Worm (Caenorhabditis elegans): ENCODE results near the gene T17H7.7.

DNA sequence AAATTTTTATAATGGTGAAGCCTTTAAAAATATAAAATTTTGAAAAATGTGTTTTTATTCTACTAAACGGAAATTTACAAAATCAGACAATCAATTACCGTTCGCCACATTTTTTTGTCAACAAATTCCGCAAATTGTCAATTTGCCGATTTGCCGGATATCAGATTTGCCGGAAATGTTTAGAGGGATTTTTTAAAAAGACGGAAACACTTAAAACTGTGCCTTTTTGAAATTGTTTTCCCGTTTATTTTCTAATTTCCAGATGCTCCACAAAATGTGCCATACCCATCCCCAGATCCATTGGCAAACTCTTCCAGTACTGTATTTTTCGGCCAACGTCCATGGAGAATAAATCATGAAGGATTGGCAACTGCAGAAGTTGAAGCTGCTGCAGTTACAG, 39.6 kb upstream of the T17H7.7 start:
- TF ChIP-seq spr-3 (GFP tag; optimal IDR thresholded peaks at IDR 0.05), result no peak
- no peak for TF ChIP-seq daf-12 (tag; optimal IDR thresholded peaks at IDR 0.05)
- no peak for TF ChIP-seq nhr-77 (tag; optimal IDR thresholded peaks at IDR 0.05)

Measured in whole organism, L4 larva.